Fruit fly (Drosophila melanogaster) whole organism, embryonic: ENCODE data around the gene Lasp.

Source experiments
- ATbp ChIP-seq: fragments of 200-800 bp; sonication (Bioruptor generic); optimal IDR thresholded peaks from 2 replicates; lab custom pipeline; 2017; ENCODE audit warnings: missing biosample characterization, mild to moderate bottlenecking, missing genetic modification characterization, missing genetic modification reagents
- CG10431 ChIP-seq: fragments of 200-800 bp; sonication (Bioruptor generic); optimal IDR thresholded peaks from 3 replicates; lab custom pipeline; 2018; ENCODE audit warnings: missing biosample characterization, mild to moderate bottlenecking, missing genetic modification characterization
- CG10979 ChIP-seq: fragments of 200-800 bp; sonication (Bioruptor generic); optimal IDR thresholded peaks from 2 replicates; lab custom pipeline; 2018; ENCODE audit warnings: missing biosample characterization, mild to moderate bottlenecking, missing genetic modification characterization, moderate library complexity
- CG1233 ChIP-seq: fragments of 200-800 bp; sonication (Bioruptor generic); optimal IDR thresholded peaks from 4 replicates; lab custom pipeline; 2018; ENCODE audit warnings: missing biosample characterization, mild to moderate bottlenecking, missing genetic modification characterization
- CG13123 ChIP-seq: fragments of 200-800 bp; sonication (Bioruptor generic); optimal IDR thresholded peaks from 2 replicates; lab custom pipeline; 2016; ENCODE audit warnings: missing biosample characterization, missing genetic modification characterization
- CG15269 ChIP-seq: fragments of 200-800 bp; sonication (Bioruptor generic); optimal IDR thresholded peaks from 2 replicates; lab custom pipeline; 2018; ENCODE audit warnings: missing biosample characterization, mild to moderate bottlenecking, missing genetic modification characterization, moderate library complexity
- CG1603 ChIP-seq: fragments of 200-800 bp; sonication (Bioruptor generic); optimal IDR thresholded peaks from 2 replicates; lab custom pipeline; 2019; ENCODE audit warnings: missing biosample characterization, mild to moderate bottlenecking, missing genetic modification characterization, moderate library complexity
- CG16815 ChIP-seq: fragments of 200-800 bp; sonication (Bioruptor generic); optimal IDR thresholded peaks from 3 replicates; lab custom pipeline; 2017; ENCODE audit warnings: missing biosample characterization, mild to moderate bottlenecking, missing genetic modification characterization
- CG17361 ChIP-seq: fragments of 200-800 bp; sonication (Bioruptor generic); IDR thresholded peaks from 3 replicates; pipeline ENCODE4 v1.3.6; 2022; ENCODE audit warnings: missing biosample characterization, missing genetic modification characterization
- CG17829 ChIP-seq: fragments of 200-800 bp; optimal IDR thresholded peaks from 2 replicates; lab custom pipeline; 2019; ENCODE audit warnings: missing biosample characterization, mild to moderate bottlenecking, missing genetic modification characterization, moderate library complexity
- CG18262 ChIP-seq: fragments of 200-800 bp; optimal IDR thresholded peaks from 3 replicates; lab custom pipeline; 2019; ENCODE audit warnings: missing biosample characterization, mild to moderate bottlenecking, missing genetic modification characterization, moderate library complexity
- CG2202 ChIP-seq: fragments of 200-800 bp; sonication (Bioruptor generic); optimal IDR thresholded peaks from 2 replicates; lab custom pipeline; 2018; ENCODE audit warnings: missing biosample characterization, mild to moderate bottlenecking, missing genetic modification characterization
- CG2678 ChIP-seq: fragments of 200-800 bp; sonication (Bioruptor generic); optimal IDR thresholded peaks from 3 replicates; lab custom pipeline; 2019; ENCODE audit warnings: missing biosample characterization, mild to moderate bottlenecking, missing genetic modification characterization, moderate library complexity
- CG31388 ChIP-seq: fragments of 200-800 bp; sonication (Bioruptor generic); optimal IDR thresholded peaks from 2 replicates; lab custom pipeline; 2016; ENCODE audit warnings: missing biosample characterization, missing genetic modification characterization
- CG31441 ChIP-seq: fragments of 200-800 bp; sonication (Bioruptor generic); IDR thresholded peaks from 2 replicates; pipeline ENCODE4 v1.3.6; 2022; ENCODE audit warnings: missing biosample characterization, missing genetic modification characterization
- CG4328 ChIP-seq: fragments of 200-800 bp; sonication (Bioruptor generic); optimal IDR thresholded peaks from 3 replicates; lab custom pipeline; 2017; ENCODE audit warnings: missing biosample characterization, missing genetic modification reagents, missing genetic modification characterization
- CG4424 ChIP-seq: fragments of 200-800 bp; sonication (Bioruptor generic); optimal IDR thresholded peaks from 3 replicates; lab custom pipeline; 2016; ENCODE audit warnings: missing biosample characterization, missing genetic modification characterization
- CG4707 ChIP-seq: fragments of 200-800 bp; sonication (Bioruptor generic); optimal IDR thresholded peaks from 2 replicates; lab custom pipeline; 2018; ENCODE audit warnings: missing biosample characterization, mild to moderate bottlenecking, missing genetic modification characterization, moderate library complexity
- CG6254 ChIP-seq: fragments of 200-800 bp; sonication (Bioruptor generic); optimal IDR thresholded peaks from 3 replicates; lab custom pipeline; 2017; ENCODE audit warnings: mild to moderate bottlenecking, missing biosample characterization, missing genetic modification reagents, missing genetic modification characterization
- CG7556 ChIP-seq: fragments of 200-800 bp; sonication (Bioruptor generic); optimal IDR thresholded peaks from 2 replicates; lab custom pipeline; 2017; ENCODE audit warnings: missing biosample characterization, mild to moderate bottlenecking, missing genetic modification characterization
- CG7839 ChIP-seq: fragments of 200-800 bp; sonication (Bioruptor generic); optimal IDR thresholded peaks from 3 replicates; lab custom pipeline; 2018; ENCODE audit warnings: missing biosample characterization, mild to moderate bottlenecking, missing genetic modification characterization, moderate library complexity
- CG8388 ChIP-seq: fragments of 200-800 bp; sonication (Bioruptor generic); optimal IDR thresholded peaks from 2 replicates; lab custom pipeline; 2019; ENCODE audit warnings: missing biosample characterization, mild to moderate bottlenecking, missing genetic modification characterization, moderate library complexity
- CrebB ChIP-seq: fragments of 200-800 bp; sonication (Bioruptor generic); optimal IDR thresholded peaks from 3 replicates; lab custom pipeline; 2018; ENCODE audit warnings: missing biosample characterization, mild to moderate bottlenecking, missing genetic modification characterization
- ERR ChIP-seq: fragments of 200-800 bp; sonication (Bioruptor generic); optimal IDR thresholded peaks from 2 replicates; lab custom pipeline; 2016; ENCODE audit warnings: missing biosample characterization, missing genetic modification characterization
- Eip74EF ChIP-seq, 2 experiments: fragments of 200-800 bp in 1 of 2; fragments of >200 bp in 1 of 2; sonication (Bioruptor generic) in 1 of 2; optimal IDR thresholded peaks; 2 replicates each; lab custom pipeline; 2017 to 2019; ENCODE audit warnings: missing biosample characterization in 2 of 2, missing genetic modification characterization in 2 of 2, mild to moderate bottlenecking in 1 of 2, moderate library complexity in 1 of 2
- Hr39 ChIP-seq: fragments of >200 bp; optimal IDR thresholded peaks from 2 replicates; lab custom pipeline; 2017
- Oaz ChIP-seq: fragments of 200-800 bp; sonication (Bioruptor generic); IDR thresholded peaks from 2 replicates; pipeline ENCODE4 v1.3.6; 2022; ENCODE audit warnings: missing biosample characterization, missing genetic modification characterization
- Optix ChIP-seq: fragments of 200-800 bp; sonication (Bioruptor generic); IDR thresholded peaks from 3 replicates; pipeline ENCODE4 v1.3.6; 2022; ENCODE audit warnings: missing biosample characterization, missing genetic modification characterization
- Sin3A ChIP-seq: fragments of >200 bp; optimal IDR thresholded peaks from 2 replicates; lab custom pipeline; 2018
- Six4 ChIP-seq: fragments of 200-800 bp; sonication (Bioruptor generic); optimal IDR thresholded peaks from 2 replicates; lab custom pipeline; 2016; ENCODE audit warnings: missing biosample characterization, missing genetic modification characterization
- Spps ChIP-seq: fragments of 200-800 bp; sonication (Bioruptor generic); optimal IDR thresholded peaks from 2 replicates; lab custom pipeline; 2018; ENCODE audit warnings: missing biosample characterization, mild to moderate bottlenecking, missing genetic modification characterization
- Xrp1 ChIP-seq: fragments of 200-800 bp; sonication (Bioruptor generic); IDR thresholded peaks from 2 replicates; pipeline ENCODE4 v1.3.6; 2022; ENCODE audit warnings: missing biosample characterization, missing genetic modification characterization
- ac ChIP-seq: fragments of 200-800 bp; sonication (Bioruptor generic); optimal IDR thresholded peaks from 3 replicates; lab custom pipeline; 2017; ENCODE audit warnings: missing biosample characterization, mild to moderate bottlenecking, missing genetic modification characterization
- bsh ChIP-seq, 2 experiments: fragments of 200-800 bp; sonication (Bioruptor generic); optimal IDR thresholded peaks; 2 replicates each; lab custom pipeline; 2017 to 2018; ENCODE audit warnings: mild to moderate bottlenecking in 2 of 2, missing biosample characterization in 2 of 2, missing genetic modification characterization in 2 of 2, moderate library complexity in 1 of 2
- chm ChIP-seq: fragments of 200-800 bp; sonication (Bioruptor generic); IDR thresholded peaks from 2 replicates; pipeline ENCODE4 v1.3.6; 2022; ENCODE audit warnings: missing biosample characterization, missing genetic modification characterization
- croc ChIP-seq: fragments of 200-800 bp; sonication (Bioruptor generic); conservative IDR thresholded peaks from 3 replicates; pipeline ENCODE4 v1.3.6; 2022; ENCODE audit warnings: missing biosample characterization, missing genetic modification characterization
- crp ChIP-seq, 2 experiments: fragments of 200-800 bp; sonication (Bioruptor generic); optimal IDR thresholded peaks; 2 replicates in 1 of 2; 3 replicates in 1 of 2; lab custom pipeline; 2017; ENCODE audit warnings: missing biosample characterization in 2 of 2, missing genetic modification characterization in 2 of 2, mild to moderate bottlenecking in 1 of 2, moderate library complexity in 1 of 2
- en ChIP-seq: fragments of 200-800 bp; sonication (Bioruptor generic); optimal IDR thresholded peaks from 2 replicates; lab custom pipeline; 2016; ENCODE audit warnings: missing biosample characterization, missing genetic modification characterization
- ewg ChIP-seq: fragments of 200-800 bp; sonication (Bioruptor generic); optimal IDR thresholded peaks from 3 replicates; lab custom pipeline; 2017; ENCODE audit warnings: mild to moderate bottlenecking, missing biosample characterization, missing genetic modification reagents, missing genetic modification characterization
- fru ChIP-seq: fragments of >200 bp; optimal IDR thresholded peaks from 2 replicates; lab custom pipeline; 2017
- grn ChIP-seq: fragments of 200-800 bp; sonication (Bioruptor generic); optimal IDR thresholded peaks from 3 replicates; lab custom pipeline; 2017; ENCODE audit warnings: missing biosample characterization, missing genetic modification characterization
- gsb ChIP-seq: fragments of 200-800 bp; sonication (Bioruptor generic); IDR thresholded peaks from 2 replicates; pipeline ENCODE4 v1.3.6; 2022; ENCODE audit warnings: missing biosample characterization, missing genetic modification characterization
- hkb ChIP-seq, 2 experiments: fragments of 200-800 bp in 1 of 2; fragments of >200 bp in 1 of 2; sonication (Bioruptor generic) in 1 of 2; IDR thresholded peaks in 1 of 2; optimal IDR thresholded peaks in 1 of 2; 2 replicates each; pipeline versions ENCODE4 v1.3.6 to Lab custom; 2017 to 2022; ENCODE audit warnings: missing biosample characterization in 1 of 2, missing genetic modification characterization in 1 of 2
- maf-S ChIP-seq: fragments of 200-800 bp; sonication (Bioruptor generic); optimal IDR thresholded peaks from 2 replicates; lab custom pipeline; 2016; ENCODE audit warnings: missing biosample characterization, missing genetic modification characterization
- prd ChIP-seq, 3 experiments: fragments of >200 bp in 2 of 3; fragments of 200-800 bp in 1 of 3; sonication (Bioruptor generic) in 1 of 3; optimal IDR thresholded peaks in 2 of 3; IDR thresholded peaks in 1 of 3; 2 replicates in 2 of 3; 3 replicates in 1 of 3; pipeline versions ENCODE4 v1.3.6 to Lab custom; 2017 to 2022; ENCODE audit warnings: missing biosample characterization in 1 of 3, missing genetic modification characterization in 1 of 3
- salm ChIP-seq: fragments of 200-800 bp; sonication (Bioruptor generic); optimal IDR thresholded peaks from 2 replicates; lab custom pipeline; 2018; ENCODE audit warnings: missing biosample characterization, mild to moderate bottlenecking, missing genetic modification characterization
- seq ChIP-seq: fragments of 200-800 bp; sonication (Bioruptor generic); IDR thresholded peaks from 2 replicates; pipeline ENCODE4 v1.3.6; 2022; ENCODE audit warnings: missing biosample characterization, missing genetic modification characterization
- shn ChIP-seq: fragments of 200-800 bp; sonication (Bioruptor generic); optimal IDR thresholded peaks from 3 replicates; lab custom pipeline; 2016; ENCODE audit warnings: missing biosample characterization, missing genetic modification characterization
- tap ChIP-seq: fragments of 200-800 bp; optimal IDR thresholded peaks from 3 replicates; lab custom pipeline; 2019; ENCODE audit warnings: missing biosample characterization, mild to moderate bottlenecking, missing genetic modification characterization, moderate library complexity
- tup ChIP-seq: fragments of 200-800 bp; sonication (Bioruptor generic); optimal IDR thresholded peaks from 2 replicates; lab custom pipeline; 2016; ENCODE audit warnings: missing biosample characterization, mild to moderate bottlenecking, missing genetic modification characterization, moderate library complexity

The Lasp gene

DNA sequence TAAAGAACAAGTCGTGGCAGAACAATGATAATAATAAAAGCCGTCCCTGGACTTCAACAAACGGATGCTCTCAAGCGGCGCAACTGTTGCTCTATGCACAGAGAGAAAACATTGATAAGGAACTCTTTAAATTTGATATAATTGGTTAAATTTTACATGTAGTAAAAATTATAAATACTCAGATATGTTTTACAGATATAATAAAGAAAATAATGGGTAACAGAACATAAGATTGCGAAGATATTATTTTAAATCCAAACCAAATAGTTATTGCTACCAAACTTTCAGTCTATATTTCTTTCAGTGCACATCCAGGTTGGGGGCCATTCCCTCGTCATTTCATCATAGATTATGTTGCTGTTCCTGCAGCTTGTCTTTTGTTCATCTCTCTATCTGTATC is 38.2 kb upstream of the Lasp start (continued):
- TF ChIP-seq CG4424 (GFP tag; lab: Kevin White, UChicago), result peak; percentile 36
- TF ChIP-seq CG8388 (GFP tag; lab: Kevin White, UChicago), result peak; percentile 49
- TF ChIP-seq Optix (GFP tag; lab: Robert Waterston, UW), result no peak
- TF ChIP-seq tup (GFP tag; lab: Kevin White, UChicago), result no peak
- TF ChIP-seq chm (GFP tag; lab: Robert Waterston, UW), result no peak
- TF ChIP-seq Hr39 (lab: Kevin White, UChicago), result no peak
- no peak for TF ChIP-seq maf-S (GFP tag; lab: Kevin White, UChicago)
- no peak for TF ChIP-seq en (GFP tag; lab: Kevin White, UChicago)
- TF ChIP-seq croc, result no peak
- peak; percentile 55 for TF ChIP-seq CG7839 (tag; lab: Kevin White, UChicago)
- TF ChIP-seq CG17361, result peak; percentile 72
- TF ChIP-seq seq (GFP tag; lab: Robert Waterston, UW), result no peak
- no peak for TF ChIP-seq CG15269 (tag; lab: Kevin White, UChicago)
- TF ChIP-seq shn, result no peak
- TF ChIP-seq CrebB (tag; lab: Kevin White, UChicago), result no peak
- peak in 1 of 2 experiments; percentile 26 for TF ChIP-seq Eip74EF (GFP tag; optimal IDR thresholded peaks at IDR 0.05; lab: Kevin White, UChicago)
- peak; percentile 40 for TF ChIP-seq grn (GFP tag; lab: Kevin White, UChicago)
- TF ChIP-seq Spps, result peak; percentile 79
- TF ChIP-seq Xrp1 (GFP tag; lab: Robert Waterston, UW), result peak; percentile 69; the same call in 1 of the 2 replicates
- no peak for TF ChIP-seq CG4707 (GFP tag; lab: Kevin White, UChicago)
- no peak for TF ChIP-seq gsb (GFP tag; lab: Robert Waterston, UW)
- TF ChIP-seq CG16815 (GFP tag; lab: Kevin White, UChicago), result no peak
- TF ChIP-seq CG13123, result no peak
- peak; percentile 9 for TF ChIP-seq tap (tag; lab: Kevin White, UChicago)
- TF ChIP-seq CG17829 (tag; lab: Kevin White, UChicago), result peak; percentile 66
- TF ChIP-seq CG7556 (GFP tag; lab: Kevin White, UChicago), result peak; percentile 21
- TF ChIP-seq Six4, result peak; percentile 27
- TF ChIP-seq crp (GFP tag; optimal IDR thresholded peaks at IDR 0.05; lab: Kevin White, UChicago), result no peak
- no peak for TF ChIP-seq CG1603 (tag; lab: Kevin White, UChicago)
- no peak for TF ChIP-seq CG2202 (tag; lab: Kevin White, UChicago)
- TF ChIP-seq Oaz (GFP tag; lab: Robert Waterston, UW), result no peak
- peak; percentile 26 to 43 for TF ChIP-seq bsh (GFP tag; optimal IDR thresholded peaks at IDR 0.05; lab: Kevin White, UChicago)
- no peak for TF ChIP-seq CG4328 (GFP tag; lab: Kevin White, UChicago)
- no peak for TF ChIP-seq hkb (optimal IDR thresholded peaks at IDR 0.05; lab: Kevin White, UChicago)
- TF ChIP-seq hkb (GFP tag; IDR thresholded peaks at IDR 0.05; lab: Robert Waterston, UW), result peak; percentile 45; the same call in 1 of the 2 replicates
- TF ChIP-seq CG18262 (tag; lab: Kevin White, UChicago), result peak; percentile 70
- TF ChIP-seq CG31441, result peak; percentile 72
- TF ChIP-seq CG10979 (tag; lab: Kevin White, UChicago), result peak; percentile 82
- TF ChIP-seq ERR, result no peak
- no peak for TF ChIP-seq fru (lab: Kevin White, UChicago)
- TF ChIP-seq CG1233 (GFP tag; lab: Kevin White, UChicago), result peak; percentile 2
- no peak for TF ChIP-seq Sin3A (lab: Kevin White, UChicago)
- no peak for TF ChIP-seq CG10431
- TF ChIP-seq ewg, result no peak
- no peak for TF ChIP-seq CG31388 (GFP tag; lab: Kevin White, UChicago)
- peak; percentile 62 for TF ChIP-seq CG6254
- no peak for TF ChIP-seq ac
- peak; percentile 54 for TF ChIP-seq CG2678 (tag; lab: Kevin White, UChicago)
- TF ChIP-seq salm, result no peak
- peak; percentile 18 for TF ChIP-seq ATbp (GFP tag; lab: Kevin White, UChicago)
- no peak for TF ChIP-seq prd (optimal IDR thresholded peaks at IDR 0.05; lab: Kevin White, UChicago)
- TF ChIP-seq prd (GFP tag; IDR thresholded peaks at IDR 0.05; lab: Robert Waterston, UW), result peak; percentile 38; the same call in 1 of the 3 replicates
